Worm (Caenorhabditis elegans) whole organism, young adult: Measurements from ENCODE around the gene frpr-9.
A peak's percentile ranks its signal among the peaks of the same experiment; 100 is the strongest.

Experiments used
- B0336.3 ChIP-seq: fragments of 200-800 bp; sonication (Bioruptor generic); IDR thresholded peaks from 2 replicates; pipeline ENCODE4 v1.3.6; 2022; ENCODE audit warnings: missing genetic modification characterization, missing compliant biosample characterization
- F10E7.11 ChIP-seq: sonication (generic microtip); optimal IDR thresholded peaks from 2 replicates; lab custom pipeline; 2017; ENCODE audit warnings: mild to moderate bottlenecking, missing genetic modification characterization, moderate library complexity, missing compliant biosample characterization
- F37B4.10 ChIP-seq: fragments of 200-800 bp; sonication (Bioruptor generic); IDR thresholded peaks from 2 replicates; pipeline ENCODE4 v1.3.6; 2022; ENCODE audit warnings: missing genetic modification characterization, missing compliant biosample characterization
- F49E8.2 ChIP-seq: sonication (generic microtip); optimal IDR thresholded peaks from 3 replicates; lab custom pipeline; 2017; ENCODE audit warnings: missing genetic modification characterization, mild to moderate bottlenecking, missing compliant biosample characterization, antibody characterized with exemption, moderate library complexity; ENCODE audit not compliant: insufficient read depth
- F52B5.7 ChIP-seq: sonication (generic microtip); optimal IDR thresholded peaks from 2 replicates; lab custom pipeline; 2016; ENCODE audit warnings: mild to moderate bottlenecking, missing genetic modification characterization, missing compliant biosample characterization
- K12H6.12 ChIP-seq: fragments of 200-800 bp; sonication (Bioruptor generic); optimal IDR thresholded peaks from 2 replicates; lab custom pipeline; 2018; ENCODE audit warnings: mild to moderate bottlenecking, missing genetic modification characterization, missing compliant biosample characterization
- aptf-3 ChIP-seq: fragments of 200-800 bp; sonication (Bioruptor generic); IDR thresholded peaks from 2 replicates; pipeline ENCODE4 v1.3.6; 2022; ENCODE audit warnings: missing genetic modification characterization, missing compliant biosample characterization
- attf-6 ChIP-seq: fragments of 200-800 bp; sonication (Bioruptor generic); IDR thresholded peaks from 2 replicates; pipeline ENCODE4 v1.3.6; 2022; ENCODE audit warnings: missing genetic modification reagents, missing genetic modification characterization, missing compliant biosample characterization
- bed-1 ChIP-seq: fragments of 200-800 bp; sonication (Bioruptor generic); IDR thresholded peaks from 2 replicates; pipeline ENCODE4 v1.3.6; 2022; ENCODE audit warnings: missing genetic modification reagents, missing genetic modification characterization, missing compliant biosample characterization
- bed-2 ChIP-seq: fragments of 200-800 bp; sonication (Bioruptor generic); IDR thresholded peaks from 2 replicates; pipeline ENCODE4 v1.3.6; 2022; ENCODE audit warnings: missing genetic modification reagents, missing genetic modification characterization, missing compliant biosample characterization
- cebp-1 ChIP-seq, 2 experiments: fragments of 200-800 bp in 1 of 2; sonication (Bioruptor generic) in 1 of 2; sonication (generic microtip) in 1 of 2; IDR thresholded peaks in 1 of 2; optimal IDR thresholded peaks in 1 of 2; 2 replicates each; pipeline versions ENCODE4 v1.3.6 to Lab custom; 2017 to 2022; ENCODE audit warnings: missing compliant biosample characterization in 2 of 2, missing genetic modification characterization in 2 of 2, mild to moderate bottlenecking in 1 of 2, missing genetic modification reagents in 1 of 2, moderate library complexity in 1 of 2
- ceh-100 ChIP-seq: fragments of 200-800 bp; sonication (Bioruptor generic); IDR thresholded peaks from 2 replicates; pipeline ENCODE4 v1.3.6; 2022; ENCODE audit warnings: missing genetic modification reagents, missing genetic modification characterization, missing compliant biosample characterization
- ceh-58 ChIP-seq: fragments of 200-800 bp; sonication (Bioruptor generic); IDR thresholded peaks from 2 replicates; pipeline ENCODE4 v1.3.6; 2022; ENCODE audit warnings: missing genetic modification characterization, missing compliant biosample characterization
- dox-1 ChIP-seq: fragments of 200-800 bp; sonication (Bioruptor generic); IDR thresholded peaks from 2 replicates; pipeline ENCODE4 v1.3.6; 2022; ENCODE audit warnings: missing genetic modification reagents, missing genetic modification characterization, missing compliant biosample characterization
- egl-44 ChIP-seq: fragments of 200-800 bp; sonication (Bioruptor generic); IDR thresholded peaks from 2 replicates; pipeline ENCODE4 v1.3.6; 2022; ENCODE audit warnings: missing genetic modification reagents, missing genetic modification characterization, missing compliant biosample characterization
- fkh-3 ChIP-seq: sonication (generic microtip); optimal IDR thresholded peaks from 2 replicates; lab custom pipeline; 2016; ENCODE audit warnings: mild to moderate bottlenecking, missing genetic modification characterization, missing compliant biosample characterization
- hlh-26 ChIP-seq: fragments of 200-800 bp; sonication (Bioruptor generic); conservative IDR thresholded peaks from 2 replicates; pipeline ENCODE4 v1.3.6; 2022; ENCODE audit warnings: missing genetic modification reagents, missing genetic modification characterization, missing compliant biosample characterization
- hmg-20 ChIP-seq: fragments of 200-800 bp; sonication (Bioruptor generic); IDR thresholded peaks from 2 replicates; pipeline ENCODE4 v1.3.6; 2022; ENCODE audit warnings: missing genetic modification reagents, missing genetic modification characterization, missing compliant biosample characterization
- hrde-1 ChIP-seq: sonication (generic microtip); optimal IDR thresholded peaks from 2 replicates; lab custom pipeline; 2016; ENCODE audit warnings: missing genetic modification characterization, mild to moderate bottlenecking, missing compliant biosample characterization, moderate library complexity, missing genotype, missing genetic modification reagents, borderline replicate concordance
- hsf-1 ChIP-seq: fragments of 200-800 bp; sonication (Bioruptor generic); IDR thresholded peaks from 2 replicates; pipeline ENCODE4 v1.3.6; 2022; ENCODE audit warnings: missing genetic modification reagents, missing genetic modification characterization, missing compliant biosample characterization
- let-526 ChIP-seq: fragments of 200-800 bp; sonication (Bioruptor generic); IDR thresholded peaks from 2 replicates; pipeline ENCODE4 v1.3.6; 2022; ENCODE audit warnings: missing genetic modification reagents, missing genetic modification characterization, missing compliant biosample characterization
- lin-35 ChIP-seq, 3 experiments: fragments of 150-350 bp in 2 of 3; sonication (generic microtip) in 1 of 3; optimal IDR thresholded peaks; 2 replicates each; lab custom pipeline; 2014 to 2018; ENCODE audit warnings: missing biosample characterization in 3 of 3, missing genetic modification characterization in 3 of 3, missing genetic modification reagents in 3 of 3
- lsl-1 ChIP-seq: fragments of 200-800 bp; sonication (Bioruptor generic); optimal IDR thresholded peaks from 2 replicates; lab custom pipeline; 2018; ENCODE audit warnings: mild to moderate bottlenecking, missing genetic modification characterization, moderate library complexity, missing compliant biosample characterization
- madf-8 ChIP-seq: fragments of 200-800 bp; sonication (Bioruptor generic); conservative IDR thresholded peaks from 2 replicates; pipeline ENCODE4 v1.3.6; 2022; ENCODE audit warnings: missing genetic modification reagents, missing genetic modification characterization, missing compliant biosample characterization
- mel-28 ChIP-seq: sonication (generic microtip); optimal IDR thresholded peaks from 2 replicates; lab custom pipeline; 2016; ENCODE audit warnings: borderline replicate concordance, mild to moderate bottlenecking, missing genetic modification characterization, missing compliant biosample characterization
- mxl-1 ChIP-seq: sonication (generic microtip); optimal IDR thresholded peaks from 2 replicates; lab custom pipeline; 2016; ENCODE audit warnings: missing genetic modification characterization, missing compliant biosample characterization
- nhr-120 ChIP-seq: fragments of 200-800 bp; sonication (Bioruptor generic); IDR thresholded peaks from 2 replicates; pipeline ENCODE4 v1.3.6; 2022; ENCODE audit warnings: missing genetic modification characterization, missing compliant biosample characterization
- nhr-80 ChIP-seq: sonication (generic microtip); optimal IDR thresholded peaks from 2 replicates; lab custom pipeline; 2016; ENCODE audit warnings: missing genetic modification characterization, missing compliant biosample characterization
- nhr-90 ChIP-seq: sonication (generic microtip); optimal IDR thresholded peaks from 2 replicates; lab custom pipeline; 2016; ENCODE audit warnings: missing genotype, mild to moderate bottlenecking, missing genetic modification characterization, missing compliant biosample characterization
- rpc-1 ChIP-seq, 2 experiments: fragments of 150-350 bp in 1 of 2; sonication (generic microtip) in 1 of 2; optimal IDR thresholded peaks; 2 replicates each; lab custom pipeline; 2014 to 2018; ENCODE audit warnings: missing biosample characterization in 1 of 2, missing genetic modification characterization in 1 of 2, missing genetic modification reagents in 1 of 2, missing genotype in 1 of 2
- sdz-38 ChIP-seq: sonication (generic microtip); optimal IDR thresholded peaks from 2 replicates; lab custom pipeline; 2016; ENCODE audit warnings: missing genotype, missing genetic modification characterization, missing compliant biosample characterization
- sea-2 ChIP-seq: fragments of 200-800 bp; sonication (Bioruptor generic); IDR thresholded peaks from 2 replicates; pipeline ENCODE4 v1.3.6; 2022; ENCODE audit warnings: missing genetic modification characterization, missing compliant biosample characterization
- snpc-1.3 ChIP-seq: sonication (generic microtip); optimal IDR thresholded peaks from 2 replicates; lab custom pipeline; 2017; ENCODE audit warnings: missing genetic modification characterization, mild to moderate bottlenecking, missing compliant biosample characterization, antibody characterized with exemption, moderate library complexity, missing genotype, missing genetic modification reagents; ENCODE audit not compliant: insufficient read depth
- snpc-4 ChIP-seq, 5 experiments: fragments of 150-350 bp in 1 of 5; sonication (generic microtip) in 4 of 5; optimal IDR thresholded peaks; 2 replicates each; lab custom pipeline; 2014 to 2018; ENCODE audit warnings: missing genetic modification characterization in 5 of 5, missing biosample characterization in 3 of 5, antibody characterized with exemption in 2 of 5, mild to moderate bottlenecking in 2 of 5, missing compliant biosample characterization in 2 of 5, missing genotype in 2 of 5, moderate library complexity in 2 of 5, missing genetic modification reagents in 1 of 5
- unc-130 ChIP-seq: sonication (generic microtip); optimal IDR thresholded peaks from 2 replicates; lab custom pipeline; 2016; ENCODE audit warnings: missing genetic modification reagents, missing genetic modification characterization, missing compliant biosample characterization
- zfh-2 ChIP-seq: fragments of 200-800 bp; sonication (Bioruptor generic); conservative IDR thresholded peaks from 2 replicates; pipeline ENCODE4 v1.3.6; 2022; ENCODE audit warnings: missing genetic modification reagents, missing genetic modification characterization, missing compliant biosample characterization
- ztf-25 ChIP-seq: fragments of 200-800 bp; sonication (Bioruptor generic); IDR thresholded peaks from 2 replicates; pipeline ENCODE4 v1.3.6; 2022; ENCODE audit warnings: missing genetic modification reagents, missing genetic modification characterization, missing compliant biosample characterization
- ztf-6 ChIP-seq: fragments of 200-800 bp; sonication (Bioruptor generic); IDR thresholded peaks from 2 replicates; pipeline ENCODE4 v1.3.6; 2022; ENCODE audit warnings: missing genetic modification reagents, missing genetic modification characterization, missing compliant biosample characterization

frpr-9 gene

DNA sequence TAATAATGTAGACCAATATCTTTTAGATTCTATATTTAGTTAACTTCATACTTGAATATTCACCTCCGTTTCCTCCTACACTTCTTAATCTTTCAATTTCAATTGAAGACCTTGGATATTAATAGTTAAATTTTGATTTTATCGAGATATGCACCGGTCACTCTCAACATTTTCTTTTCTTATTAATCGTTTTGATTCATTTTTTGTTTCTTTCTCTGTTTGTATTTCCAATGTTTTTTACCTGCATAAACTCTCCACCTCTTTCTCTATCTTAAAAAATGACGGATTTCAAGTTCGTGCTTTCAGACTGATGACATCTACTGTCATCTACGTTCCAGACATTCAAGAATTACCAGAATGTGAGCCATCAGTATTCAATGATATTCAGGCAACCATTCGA, at the start of gene frpr-9:
Gene frpr-9 (plus strand): TSS at position 301 of the 400 bp plus-strand sequence.
- TF ChIP-seq ztf-6 (GFP tag; lab: Robert Waterston, UW) = no peak
- TF ChIP-seq bed-2 (GFP tag; lab: Robert Waterston, UW) = no peak
- no peak for TF ChIP-seq rpc-1 (optimal IDR thresholded peaks at IDR 0.05; lab: Kevin White, UChicago)
- no peak for TF ChIP-seq rpc-1 (tag; optimal IDR thresholded peaks at IDR 0.05; lab: Kevin White, UChicago)
- no peak for TF ChIP-seq ztf-25 (GFP tag; lab: Robert Waterston, UW)
- TF ChIP-seq egl-44 (GFP tag; lab: Robert Waterston, UW) = no peak
- TF ChIP-seq ceh-58 (GFP tag; lab: Robert Waterston, UW) = no peak
- TF ChIP-seq zfh-2 (GFP tag; lab: Robert Waterston, UW) = no peak
- TF ChIP-seq bed-1 (GFP tag; lab: Robert Waterston, UW) = no peak
- TF ChIP-seq mxl-1 (tag; lab: Kevin White, UChicago) = no peak
- TF ChIP-seq madf-8 = no peak
- no peak for TF ChIP-seq hlh-26 (GFP tag; lab: Robert Waterston, UW)
- TF ChIP-seq lin-35 (GFP tag; optimal IDR thresholded peaks at IDR 0.05; lab: Kevin White, UChicago) = no peak
- no peak for TF ChIP-seq cebp-1 (GFP tag; IDR thresholded peaks at IDR 0.05; lab: Robert Waterston, UW)
- TF ChIP-seq cebp-1 (tag; optimal IDR thresholded peaks at IDR 0.05; lab: Kevin White, UChicago) = no peak
- no peak for TF ChIP-seq aptf-3
- no peak for TF ChIP-seq snpc-1.3 (tag; lab: Kevin White, UChicago)
- TF ChIP-seq mel-28 = no peak
- TF ChIP-seq lsl-1 (GFP tag; lab: Kevin White, UChicago) = no peak

DNA sequence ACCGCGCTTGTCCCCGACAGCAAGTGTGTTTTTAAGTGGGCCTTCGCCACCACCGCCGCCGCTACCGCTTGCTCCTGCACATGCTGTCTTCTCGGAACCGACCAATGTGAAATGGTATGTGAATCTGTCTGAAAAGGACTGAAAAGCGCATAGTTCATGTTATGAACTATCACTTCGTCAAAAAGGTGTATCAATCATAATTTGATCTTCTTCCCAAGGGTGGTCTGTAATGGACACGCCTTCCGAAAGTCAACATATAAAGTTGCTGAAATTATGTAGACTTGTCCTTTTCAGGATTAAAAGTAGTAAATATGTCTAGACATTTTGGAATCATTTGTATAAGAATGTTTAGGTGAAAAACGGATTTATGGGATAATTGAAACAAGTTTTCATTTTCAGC, 49.7 kb upstream of the frpr-9 start, which contains the start of gene zip-9:
Gene zip-9 (plus strand): TSS at position 301 of the 400 bp plus-strand sequence.
- TF ChIP-seq zfh-2 (GFP tag; lab: Robert Waterston, UW) (no peak), attf-6 (GFP tag; lab: Robert Waterston, UW) (no peak), B0336.3 (GFP tag; lab: Robert Waterston, UW) (no peak), hsf-1 (GFP tag; lab: Robert Waterston, UW) (0 out of 2 replicates have a peak, but pooled peaks have one; percentile 20), F37B4.10 (GFP tag; lab: Robert Waterston, UW) (0 out of 2 replicates have a peak, but pooled peaks have one; percentile 76)

DNA sequence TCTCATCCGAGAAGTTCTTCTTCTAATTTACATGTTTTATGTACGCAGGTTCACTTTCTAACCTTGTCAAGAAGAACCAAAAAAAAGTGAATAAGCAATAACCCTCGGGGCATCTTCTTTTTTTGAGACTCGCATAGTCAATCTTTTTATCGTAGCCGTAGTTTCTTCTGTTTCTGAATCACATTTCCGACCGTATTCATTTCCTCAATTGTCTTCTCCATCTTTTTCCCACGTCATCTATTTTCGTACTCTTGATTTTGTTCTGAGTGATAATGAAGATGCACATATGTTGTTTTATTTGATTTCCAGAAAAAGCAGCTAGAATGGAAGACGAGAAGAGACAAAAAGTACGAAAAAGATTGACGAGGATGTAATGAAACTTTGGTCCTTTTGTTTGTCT, 47.0 kb upstream of the frpr-9 start:
- TF ChIP-seq snpc-4 (GFP tag; optimal IDR thresholded peaks at IDR 0.05; lab: Kevin White, UChicago) (no peak), snpc-4 (tag; optimal IDR thresholded peaks at IDR 0.05; lab: Kevin White, UChicago) (no peak), fkh-3 (tag; lab: Kevin White, UChicago) (no peak), nhr-90 (tag; lab: Kevin White, UChicago) (no peak), let-526 (GFP tag; lab: Robert Waterston, UW) (no peak), ceh-100 (GFP tag; lab: Robert Waterston, UW) (no peak), nhr-80 (tag; lab: Kevin White, UChicago) (no peak), sea-2 (GFP tag; lab: Robert Waterston, UW) (no peak), dox-1 (GFP tag; lab: Robert Waterston, UW) (no peak), nhr-120 (no peak), hrde-1 (no peak), unc-130 (GFP tag; lab: Kevin White, UChicago) (no peak), K12H6.12 (no peak), F52B5.7 (tag; lab: Kevin White, UChicago) (no peak), F49E8.2 (tag; lab: Kevin White, UChicago) (no peak), bed-1 (GFP tag; lab: Robert Waterston, UW) (no peak), hmg-20 (GFP tag; lab: Robert Waterston, UW) (no peak), lin-35 (GFP tag; optimal IDR thresholded peaks at IDR 0.05; lab: Kevin White, UChicago) (no peak), sdz-38 (tag; lab: Kevin White, UChicago) (no peak), F10E7.11 (tag; lab: Kevin White, UChicago) (no peak)
